Fruit fly (Drosophila melanogaster) whole organism, embryonic: ENCODE results near the gene Obp73a.
A peak's percentile ranks its signal among the peaks of the same experiment; 100 is the strongest.

Experiments
- CG10267 ChIP-seq: fragments of 200-800 bp; sonication (Bioruptor generic); optimal IDR thresholded peaks from 2 replicates; lab custom pipeline; 2018; ENCODE audit warnings: missing biosample characterization, mild to moderate bottlenecking, missing genetic modification characterization, moderate library complexity
- CG10543 ChIP-seq: fragments of 200-800 bp; sonication (Bioruptor generic); optimal IDR thresholded peaks from 3 replicates; lab custom pipeline; 2017; ENCODE audit warnings: missing biosample characterization, mild to moderate bottlenecking, missing genetic modification characterization, moderate library complexity
- CG11695 ChIP-seq: fragments of 200-800 bp; sonication (Bioruptor generic); IDR thresholded peaks from 3 replicates; pipeline ENCODE4 v1.3.6; 2022; ENCODE audit warnings: missing biosample characterization, missing genetic modification characterization
- CG12071 ChIP-seq: fragments of 200-800 bp; sonication (Bioruptor generic); optimal IDR thresholded peaks from 3 replicates; lab custom pipeline; 2018; ENCODE audit warnings: missing biosample characterization, mild to moderate bottlenecking, missing genetic modification characterization
- CG12744 ChIP-seq: fragments of 200-800 bp; sonication (Bioruptor generic); optimal IDR thresholded peaks from 2 replicates; lab custom pipeline; 2016; ENCODE audit warnings: missing biosample characterization, missing genetic modification characterization
- CG13296 ChIP-seq: fragments of 200-800 bp; sonication (Bioruptor generic); optimal IDR thresholded peaks from 3 replicates; lab custom pipeline; 2018; ENCODE audit warnings: missing biosample characterization, mild to moderate bottlenecking, missing genetic modification characterization
- CG14050 ChIP-seq: fragments of 200-800 bp; sonication (Bioruptor generic); IDR thresholded peaks from 3 replicates; pipeline ENCODE4 v1.3.6; 2022; ENCODE audit warnings: missing biosample characterization, missing genetic modification characterization
- CG2678 ChIP-seq: fragments of 200-800 bp; sonication (Bioruptor generic); optimal IDR thresholded peaks from 3 replicates; lab custom pipeline; 2019; ENCODE audit warnings: missing biosample characterization, mild to moderate bottlenecking, missing genetic modification characterization, moderate library complexity
- CG32532 ChIP-seq: fragments of 200-800 bp; sonication (Bioruptor generic); IDR thresholded peaks from 2 replicates; pipeline ENCODE4 v1.3.6; 2022; ENCODE audit warnings: missing biosample characterization, missing genetic modification characterization
- CG32772 ChIP-seq: fragments of 200-800 bp; sonication (Bioruptor generic); IDR thresholded peaks from 2 replicates; pipeline ENCODE4 v1.3.6; 2022; ENCODE audit warnings: missing biosample characterization, missing genetic modification characterization
- CG34376 ChIP-seq: fragments of 200-800 bp; sonication (Bioruptor generic); optimal IDR thresholded peaks from 2 replicates; lab custom pipeline; 2018; ENCODE audit warnings: missing biosample characterization, mild to moderate bottlenecking, missing genetic modification characterization
- CG7372 ChIP-seq: fragments of 200-800 bp; sonication (Bioruptor generic); IDR thresholded peaks from 2 replicates; pipeline ENCODE4 v1.3.6; 2022; ENCODE audit warnings: missing biosample characterization, missing genetic modification characterization
- CG7987 ChIP-seq: fragments of 200-800 bp; sonication (Bioruptor generic); optimal IDR thresholded peaks from 2 replicates; lab custom pipeline; 2018; ENCODE audit warnings: missing biosample characterization, mild to moderate bottlenecking, missing genetic modification characterization, moderate library complexity
- CG9215 ChIP-seq: fragments of 200-800 bp; sonication (Bioruptor generic); IDR thresholded peaks from 2 replicates; pipeline ENCODE4 v1.3.6; 2022; ENCODE audit warnings: missing biosample characterization, missing genetic modification characterization
- Fer1 ChIP-seq: fragments of 200-800 bp; sonication (Bioruptor generic); optimal IDR thresholded peaks from 2 replicates; lab custom pipeline; 2017; ENCODE audit warnings: missing biosample characterization, mild to moderate bottlenecking, missing genetic modification characterization
- Fer3 ChIP-seq: fragments of 200-800 bp; sonication (Bioruptor generic); optimal IDR thresholded peaks from 2 replicates; lab custom pipeline; 2018; ENCODE audit warnings: missing biosample characterization, mild to moderate bottlenecking, missing genetic modification characterization, moderate library complexity
- GATAe ChIP-seq: fragments of 200-800 bp; sonication (Bioruptor generic); conservative IDR thresholded peaks from 2 replicates; pipeline ENCODE4 v1.3.6; 2022; ENCODE audit warnings: missing biosample characterization, missing genetic modification characterization
- Hey ChIP-seq: fragments of 200-800 bp; sonication (Bioruptor generic); optimal IDR thresholded peaks from 3 replicates; lab custom pipeline; 2018; ENCODE audit warnings: missing biosample characterization, mild to moderate bottlenecking, missing genetic modification characterization
- HmgZ ChIP-seq: fragments of 200-800 bp; sonication (Bioruptor generic); optimal IDR thresholded peaks from 2 replicates; lab custom pipeline; 2018; ENCODE audit warnings: missing biosample characterization, mild to moderate bottlenecking, missing genetic modification characterization
- Hr51 ChIP-seq, 2 experiments: fragments of 200-800 bp; sonication (Bioruptor generic); optimal IDR thresholded peaks; 2 replicates in 1 of 2; 3 replicates in 1 of 2; lab custom pipeline; 2016 to 2018; ENCODE audit warnings: missing biosample characterization in 2 of 2, missing genetic modification characterization in 2 of 2, mild to moderate bottlenecking in 1 of 2, moderate library complexity in 1 of 2
- NfI ChIP-seq: fragments of 200-800 bp; sonication (Bioruptor generic); optimal IDR thresholded peaks from 3 replicates; lab custom pipeline; 2018; ENCODE audit warnings: missing biosample characterization, mild to moderate bottlenecking, missing genetic modification characterization, moderate library complexity
- PHDP ChIP-seq: fragments of 200-800 bp; sonication (Bioruptor generic); optimal IDR thresholded peaks from 3 replicates; lab custom pipeline; 2018; ENCODE audit warnings: missing biosample characterization, mild to moderate bottlenecking, missing genetic modification characterization, moderate library complexity
- Pdp1 ChIP-seq, 2 experiments: fragments of 200-800 bp; sonication (Bioruptor generic); optimal IDR thresholded peaks; 3 replicates each; lab custom pipeline; 2016; ENCODE audit warnings: missing biosample characterization in 2 of 2, missing genetic modification characterization in 2 of 2, mild to moderate bottlenecking in 1 of 2, moderate library complexity in 1 of 2
- Ptx1 ChIP-seq: fragments of 200-800 bp; sonication (Bioruptor generic); IDR thresholded peaks from 2 replicates; pipeline ENCODE4 v1.3.6; 2022; ENCODE audit warnings: missing biosample characterization, missing genetic modification characterization
- Vsx1 ChIP-seq: fragments of 200-800 bp; sonication (Bioruptor generic); optimal IDR thresholded peaks from 2 replicates; lab custom pipeline; 2017; ENCODE audit warnings: missing biosample characterization, mild to moderate bottlenecking, missing genetic modification characterization, missing genetic modification reagents
- btn ChIP-seq: fragments of 200-800 bp; sonication (Bioruptor generic); optimal IDR thresholded peaks from 2 replicates; lab custom pipeline; 2016; ENCODE audit warnings: missing biosample characterization, missing genetic modification characterization
- caup ChIP-seq: fragments of 200-800 bp; sonication (Bioruptor generic); optimal IDR thresholded peaks from 3 replicates; lab custom pipeline; 2017; ENCODE audit warnings: missing biosample characterization, mild to moderate bottlenecking, missing genetic modification characterization, moderate library complexity; ENCODE audit not compliant: severe bottlenecking
- chinmo ChIP-seq: fragments of 200-800 bp; sonication (Bioruptor generic); IDR thresholded peaks from 4 replicates; pipeline ENCODE4 v1.3.6; 2022; ENCODE audit warnings: missing biosample characterization, missing genetic modification characterization; ENCODE audit not compliant: partially characterized antibody
- dati ChIP-seq: fragments of 200-800 bp; sonication (Bioruptor generic); IDR thresholded peaks from 2 replicates; pipeline ENCODE4 v1.3.6; 2022; ENCODE audit warnings: missing biosample characterization, missing genetic modification characterization
- gce ChIP-seq: fragments of 200-800 bp; sonication (Bioruptor generic); IDR thresholded peaks from 3 replicates; pipeline ENCODE4 v1.3.6; 2022; ENCODE audit warnings: missing biosample characterization, missing genetic modification characterization
- gro ChIP-seq: fragments of 200-800 bp; sonication (Bioruptor generic); optimal IDR thresholded peaks from 2 replicates; lab custom pipeline; 2016; ENCODE audit warnings: missing biosample characterization, missing genetic modification characterization
- hb ChIP-seq: fragments of 200-800 bp; sonication (Bioruptor generic); IDR thresholded peaks from 3 replicates; pipeline ENCODE4 v1.3.6; 2022; ENCODE audit warnings: missing biosample characterization, missing genetic modification characterization; ENCODE audit not compliant: partially characterized antibody
- klu ChIP-seq: fragments of 200-800 bp; sonication (Bioruptor generic); IDR thresholded peaks from 2 replicates; pipeline ENCODE4 v1.3.6; 2022; ENCODE audit warnings: missing biosample characterization, missing genetic modification characterization
- lab ChIP-seq: fragments of 200-800 bp; sonication (Bioruptor generic); optimal IDR thresholded peaks from 3 replicates; lab custom pipeline; 2017; ENCODE audit warnings: missing biosample characterization, missing genetic modification characterization, mild to moderate bottlenecking, moderate library complexity, missing genetic modification reagents
- mirr ChIP-seq: fragments of 200-800 bp; sonication (Bioruptor generic); optimal IDR thresholded peaks from 3 replicates; lab custom pipeline; 2018; ENCODE audit warnings: missing biosample characterization, mild to moderate bottlenecking, missing genetic modification characterization
- mld ChIP-seq: fragments of 200-800 bp; sonication (Bioruptor generic); IDR thresholded peaks from 3 replicates; pipeline ENCODE4 v1.3.6; 2022; ENCODE audit warnings: missing biosample characterization, missing genetic modification characterization; ENCODE audit not compliant: partially characterized antibody
- p53 ChIP-seq: fragments of 200-800 bp; sonication (Bioruptor generic); optimal IDR thresholded peaks from 2 replicates; lab custom pipeline; 2016; ENCODE audit warnings: missing biosample characterization, missing genetic modification characterization
- peb ChIP-seq: fragments of 200-800 bp; sonication (Bioruptor generic); IDR thresholded peaks from 2 replicates; pipeline ENCODE4 v1.3.6; 2022; ENCODE audit warnings: missing biosample characterization, missing genetic modification characterization
- pnt ChIP-seq: fragments of 200-800 bp; sonication (Bioruptor generic); optimal IDR thresholded peaks from 3 replicates; lab custom pipeline; 2016; ENCODE audit warnings: missing biosample characterization, missing genetic modification characterization
- schlank ChIP-seq: fragments of 200-800 bp; sonication (Bioruptor generic); optimal IDR thresholded peaks from 2 replicates; lab custom pipeline; 2018; ENCODE audit warnings: missing biosample characterization, mild to moderate bottlenecking, missing genetic modification characterization
- sens-2 ChIP-seq: fragments of 200-800 bp; sonication (Bioruptor generic); IDR thresholded peaks from 2 replicates; pipeline ENCODE4 v1.3.6; 2022; ENCODE audit warnings: missing biosample characterization, missing genetic modification characterization
- slbo ChIP-seq: fragments of 200-800 bp; sonication (Bioruptor generic); IDR thresholded peaks from 2 replicates; pipeline ENCODE4 v1.3.6; 2022; ENCODE audit warnings: missing biosample characterization, missing genetic modification characterization
- sob ChIP-seq: fragments of 200-800 bp; sonication (Bioruptor generic); IDR thresholded peaks from 2 replicates; pipeline ENCODE4 v1.3.6; 2022; ENCODE audit warnings: missing biosample characterization, missing genetic modification characterization
- stc ChIP-seq: fragments of 200-800 bp; sonication (Bioruptor generic); IDR thresholded peaks from 2 replicates; pipeline ENCODE4 v1.3.6; 2022; ENCODE audit warnings: missing biosample characterization, missing genetic modification characterization
- sug ChIP-seq: fragments of 200-800 bp; optimal IDR thresholded peaks from 2 replicates; lab custom pipeline; 2019; ENCODE audit warnings: missing biosample characterization, mild to moderate bottlenecking, missing genetic modification characterization, moderate library complexity
- unpg ChIP-seq: fragments of 200-800 bp; sonication (Bioruptor generic); optimal IDR thresholded peaks from 3 replicates; lab custom pipeline; 2018; ENCODE audit warnings: missing biosample characterization, mild to moderate bottlenecking, missing genetic modification characterization, moderate library complexity
- vnd ChIP-seq: fragments of 200-800 bp; sonication (Bioruptor generic); IDR thresholded peaks from 3 replicates; pipeline ENCODE4 v1.3.6; 2022; ENCODE audit warnings: missing biosample characterization, missing genetic modification characterization; ENCODE audit not compliant: partially characterized antibody
- wor ChIP-seq: fragments of 200-800 bp; sonication (Bioruptor generic); IDR thresholded peaks from 2 replicates; pipeline ENCODE4 v1.3.6; 2022; ENCODE audit warnings: missing biosample characterization, missing genetic modification characterization
- z ChIP-seq: fragments of 200-800 bp; sonication (Bioruptor generic); IDR thresholded peaks from 3 replicates; pipeline ENCODE4 v1.3.6; 2022; ENCODE audit warnings: missing biosample characterization, missing genetic modification characterization

The Obp73a gene

dm6 chr3L:17001055-17001454, 56.9 kb downstream of the Obp73a start:
- TF ChIP-seq unpg (GFP tag; lab: Kevin White, UChicago) (peak; percentile 26), CG2678 (tag; lab: Kevin White, UChicago) (peak; percentile 47), z (GFP tag; lab: Robert Waterston, UW) (0 out of 3 replicates have a peak, but pooled peaks have one; percentile 37), pnt (GFP tag; lab: Kevin White, UChicago) (no peak), btn (GFP tag; lab: Kevin White, UChicago) (no peak), mld (GFP tag; lab: Robert Waterston, UW) (no peak), sens-2 (GFP tag; lab: Robert Waterston, UW) (0 out of 2 replicates have a peak, but pooled peaks have one; percentile 44), NfI (GFP tag; lab: Kevin White, UChicago) (peak; percentile 28), lab (GFP tag; lab: Kevin White, UChicago) (peak; percentile 20), GATAe (GFP tag; lab: Robert Waterston, UW) (peak; percentile 68; the same call in 1 of the 2 replicates), Hey (tag; lab: Kevin White, UChicago) (peak; percentile 20), Fer1 (GFP tag; lab: Kevin White, UChicago) (peak; percentile 36), CG12744 (GFP tag; lab: Kevin White, UChicago) (no peak), chinmo (GFP tag; lab: Robert Waterston, UW) (peak; percentile 73; the same call in 1 of the 4 replicates), hb (GFP tag; lab: Robert Waterston, UW) (0 out of 3 replicates have a peak, but pooled peaks have one; percentile 20), CG13296 (peak; percentile 23), stc (GFP tag; lab: Robert Waterston, UW) (0 out of 2 replicates have a peak, but pooled peaks have one; percentile 11), CG10543 (GFP tag; lab: Kevin White, UChicago) (peak; percentile 52), slbo (GFP tag; lab: Robert Waterston, UW) (0 out of 2 replicates have a peak, but pooled peaks have one; percentile 31), peb (no peak), CG11695 (GFP tag; lab: Robert Waterston, UW) (no peak), Vsx1 (GFP tag; lab: Kevin White, UChicago) (peak; percentile 88), CG7372 (GFP tag; lab: Robert Waterston, UW) (no peak), caup (GFP tag; lab: Kevin White, UChicago) (peak; percentile 19), sob (peak; percentile 58; the same call in 1 of the 2 replicates), CG10267 (tag; lab: Kevin White, UChicago) (no peak), wor (GFP tag; lab: Robert Waterston, UW) (no peak), Fer3 (tag; lab: Kevin White, UChicago) (peak; percentile 4), CG32532 (GFP tag; lab: Robert Waterston, UW) (peak; percentile 53; the same call in 1 of the 2 replicates), HmgZ (tag; lab: Kevin White, UChicago) (peak; percentile 32), Hr51 (GFP tag; optimal IDR thresholded peaks at IDR 0.05; lab: Kevin White, UChicago) (peak in 1 of 2 experiments; percentile 8), vnd (GFP tag; lab: Robert Waterston, UW) (peak; percentile 32; the same call in 1 of the 3 replicates), gro (GFP tag; lab: Kevin White, UChicago) (peak; percentile 48), mirr (GFP tag; lab: Kevin White, UChicago) (peak; percentile 76), sug (tag; lab: Kevin White, UChicago) (peak; percentile 83), p53 (GFP tag; lab: Kevin White, UChicago) (no peak), schlank (tag; lab: Kevin White, UChicago) (peak; percentile 13), CG12071 (peak; percentile 23), klu (0 out of 2 replicates have a peak, but pooled peaks have one; percentile 24), PHDP (peak; percentile 42), gce (GFP tag; lab: Robert Waterston, UW) (0 out of 3 replicates have a peak, but pooled peaks have one; percentile 25), dati (no peak), CG14050 (GFP tag; lab: Robert Waterston, UW) (peak; percentile 8; the same call in 1 of the 3 replicates), CG32772 (peak; percentile 57; the same call in 1 of the 2 replicates), CG9215 (GFP tag; lab: Robert Waterston, UW) (no peak), CG7987 (GFP tag; lab: Kevin White, UChicago) (peak; percentile 48), Ptx1 (peak; percentile 35; the same call in 1 of the 2 replicates), CG34376 (GFP tag; lab: Kevin White, UChicago) (peak; percentile 46), Pdp1 (GFP tag; optimal IDR thresholded peaks at IDR 0.05; lab: Kevin White, UChicago) (peak in 1 of 2 experiments; percentile 35)
